Fruit fly (Drosophila melanogaster): ENCODE results near the gene CG13813.

Gene CG13813

DNA sequence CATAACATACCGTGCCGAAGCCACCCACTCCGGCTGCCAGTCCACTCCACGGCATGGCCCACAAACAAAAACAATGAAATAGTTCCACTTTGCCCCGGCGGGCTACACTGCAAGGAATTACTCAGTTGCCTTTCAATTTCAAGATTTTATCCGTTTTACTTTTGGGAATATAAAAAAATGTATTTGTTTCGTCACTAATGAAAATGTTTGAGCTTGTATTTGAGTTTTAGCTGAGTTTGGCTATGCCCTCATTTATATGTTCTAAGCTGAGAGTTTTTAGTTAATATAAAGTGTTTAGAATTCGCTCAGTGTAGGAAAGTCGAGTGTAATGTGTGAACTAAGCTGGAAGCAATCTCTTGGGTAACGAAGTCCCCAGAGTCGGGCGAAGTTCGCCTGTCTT lies 45.1 kb downstream of the CG13813 start (continued):
- TF ChIP-seq Ravus (GFP tag; IDR thresholded peaks at IDR 0.05): no peak
- no peak for TF ChIP-seq MTF-1 (GFP tag; optimal IDR thresholded peaks at IDR 0.05; ENCODE audit: borderline replicate concordance)
- no peak for TF ChIP-seq CG17829 (tag; optimal IDR thresholded peaks at IDR 0.05)
- TF ChIP-seq scrt (GFP tag; optimal IDR thresholded peaks at IDR 0.05): peak; percentile 45
- no peak for TF ChIP-seq CG43689 (GFP tag; IDR thresholded peaks at IDR 0.05)
- TF ChIP-seq fru (optimal IDR thresholded peaks at IDR 0.05): no peak
- TF ChIP-seq HLH54F (GFP tag; optimal IDR thresholded peaks at IDR 0.05): peak; percentile 20
- peak; percentile 62 for TF ChIP-seq pnt (GFP tag; optimal IDR thresholded peaks at IDR 0.05)
- peak in 1 of 2 experiments; percentile 39 for TF ChIP-seq dpn (GFP tag; optimal IDR thresholded peaks at IDR 0.05)
- peak; percentile 12 for TF ChIP-seq nmo (GFP tag; optimal IDR thresholded peaks at IDR 0.05)
- peak; percentile 42; the same call in 1 of the 2 replicates for TF ChIP-seq CG14441 (GFP tag; IDR thresholded peaks at IDR 0.05)
- TF ChIP-seq Usf (GFP tag; optimal IDR thresholded peaks at IDR 0.05): no peak
- peak; percentile 18 for TF ChIP-seq Side (GFP tag; optimal IDR thresholded peaks at IDR 0.05)
- peak; percentile 36 for TF ChIP-seq Antp (GFP tag; optimal IDR thresholded peaks at IDR 0.05)
- TF ChIP-seq CG6813 (GFP tag; optimal IDR thresholded peaks at IDR 0.05): peak; percentile 4
- peak; percentile 53 for TF ChIP-seq grau (tag; optimal IDR thresholded peaks at IDR 0.05)
- peak; percentile 53; the same call in 1 of the 3 replicates for TF ChIP-seq CG34422 (GFP tag; IDR thresholded peaks at IDR 0.05)
- TF ChIP-seq Chrac-16 (GFP tag; optimal IDR thresholded peaks at IDR 0.05): no peak
- TF ChIP-seq en (GFP tag; optimal IDR thresholded peaks at IDR 0.05): peak; percentile 20
- peak; percentile 42; the same call in 1 of the 2 replicates for TF ChIP-seq CG32772 (GFP tag; IDR thresholded peaks at IDR 0.05)
- TF ChIP-seq CG12391 (tag; optimal IDR thresholded peaks at IDR 0.05): peak; percentile 52
- TF ChIP-seq Hr3 (GFP tag; optimal IDR thresholded peaks at IDR 0.05): peak; percentile 13
- peak; percentile 51 for TF ChIP-seq ATbp (GFP tag; optimal IDR thresholded peaks at IDR 0.05)

DNA sequence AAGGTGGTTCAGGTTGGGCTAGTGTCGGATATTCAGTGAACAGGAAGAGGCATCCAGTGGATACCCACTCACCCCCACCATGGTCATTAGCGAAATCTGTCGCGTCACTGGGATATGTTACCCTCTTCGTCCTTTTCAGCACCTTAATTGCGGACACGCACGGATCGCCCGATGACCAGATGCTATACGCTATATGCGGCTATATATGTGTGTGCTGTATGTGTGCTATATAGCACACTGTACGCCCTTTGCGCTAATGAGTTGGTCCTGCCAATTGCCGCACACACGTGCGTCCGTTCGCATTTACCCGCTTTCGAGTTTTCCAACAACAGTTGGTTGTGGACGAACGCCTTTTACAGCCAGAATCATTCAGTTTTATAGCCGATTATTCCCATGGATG lies 49.8 kb downstream of the CG13813 start:
- TF ChIP-seq ATbp (GFP tag; optimal IDR thresholded peaks at IDR 0.05) (no peak), klu (GFP tag; IDR thresholded peaks at IDR 0.05) (no peak), tll (GFP tag; optimal IDR thresholded peaks at IDR 0.05) (peak in 1 of 2 experiments; percentile 63), CG11504 (tag; optimal IDR thresholded peaks at IDR 0.05) (no peak), Sox102F (GFP tag; optimal IDR thresholded peaks at IDR 0.05) (no peak), CG16779 (GFP tag; IDR thresholded peaks at IDR 0.05) (no peak), CG15011 (GFP tag; optimal IDR thresholded peaks at IDR 0.05) (no peak), CG11695 (GFP tag; IDR thresholded peaks at IDR 0.05) (no peak), cad (GFP tag; optimal IDR thresholded peaks at IDR 0.05) (peak; percentile 47), CG9817 (tag; optimal IDR thresholded peaks at IDR 0.05) (no peak), zen (tag; optimal IDR thresholded peaks at IDR 0.05) (peak; percentile 53), Hey (tag; optimal IDR thresholded peaks at IDR 0.05) (peak; percentile 62), CG2120 (GFP tag; optimal IDR thresholded peaks at IDR 0.05) (no peak), Pdp1 (GFP tag; optimal IDR thresholded peaks at IDR 0.05) (no peak), CG13894 (tag; optimal IDR thresholded peaks at IDR 0.05) (peak; percentile 86), Gsc (GFP tag; IDR thresholded peaks at IDR 0.05) (no peak), scrt (GFP tag; optimal IDR thresholded peaks at IDR 0.05) (peak; percentile 11), lola (GFP tag; optimal IDR thresholded peaks at IDR 0.05) (no peak), twi (tag; optimal IDR thresholded peaks at IDR 0.05) (peak; percentile 47)
